Fruit fly (Drosophila melanogaster): ENCODE results near the gene CG31730.

- TF ChIP-seq CG12155 (GFP tag; optimal IDR thresholded peaks at IDR 0.05) (no peak), CHES-1-like (GFP tag; optimal IDR thresholded peaks at IDR 0.05) (no peak), grn (GFP tag; optimal IDR thresholded peaks at IDR 0.05) (no peak)
Observed at dm6 chr2L:13227242-13227641, 32.3 kb downstream of the CG31730 start, which contains the start of gene CG16813.

Data from whole organism, embryonic.